Fruit fly (Drosophila melanogaster) whole organism, embryonic: Measurements from ENCODE around the gene Cby.

Source experiments
- B-H1 ChIP-seq: fragments of 200-800 bp; sonication (Bioruptor generic); IDR thresholded peaks from 3 replicates; pipeline ENCODE4 v1.3.6; 2022; ENCODE audit warnings: missing biosample characterization, missing genetic modification characterization
- Blimp-1 ChIP-seq: fragments of 200-800 bp; sonication (Bioruptor generic); optimal IDR thresholded peaks from 3 replicates; lab custom pipeline; 2018; ENCODE audit warnings: missing biosample characterization, missing genetic modification characterization, mild to moderate bottlenecking, moderate library complexity, missing genetic modification reagents
- CG10543 ChIP-seq: fragments of 200-800 bp; sonication (Bioruptor generic); optimal IDR thresholded peaks from 3 replicates; lab custom pipeline; 2017; ENCODE audit warnings: missing biosample characterization, mild to moderate bottlenecking, missing genetic modification characterization, moderate library complexity
- CG10979 ChIP-seq: fragments of 200-800 bp; sonication (Bioruptor generic); optimal IDR thresholded peaks from 2 replicates; lab custom pipeline; 2018; ENCODE audit warnings: missing biosample characterization, mild to moderate bottlenecking, missing genetic modification characterization, moderate library complexity
- CG12104 ChIP-seq: fragments of 200-800 bp; sonication (Bioruptor generic); optimal IDR thresholded peaks from 3 replicates; lab custom pipeline; 2016; ENCODE audit warnings: missing biosample characterization, missing genetic modification characterization
- CG12236 ChIP-seq: fragments of 200-800 bp; sonication (Bioruptor generic); optimal IDR thresholded peaks from 2 replicates; lab custom pipeline; 2016; ENCODE audit warnings: missing biosample characterization, missing genetic modification characterization
- CG1233 ChIP-seq: fragments of 200-800 bp; sonication (Bioruptor generic); optimal IDR thresholded peaks from 4 replicates; lab custom pipeline; 2018; ENCODE audit warnings: missing biosample characterization, mild to moderate bottlenecking, missing genetic modification characterization
- CG13296 ChIP-seq: fragments of 200-800 bp; sonication (Bioruptor generic); optimal IDR thresholded peaks from 3 replicates; lab custom pipeline; 2018; ENCODE audit warnings: missing biosample characterization, mild to moderate bottlenecking, missing genetic modification characterization
- CG13624 ChIP-seq: fragments of 200-800 bp; sonication (Bioruptor generic); optimal IDR thresholded peaks from 2 replicates; lab custom pipeline; 2016; ENCODE audit warnings: missing biosample characterization, missing genetic modification characterization
- CG14014 ChIP-seq: fragments of 200-800 bp; sonication (Bioruptor generic); IDR thresholded peaks from 2 replicates; pipeline ENCODE4 v1.3.6; 2022; ENCODE audit warnings: missing biosample characterization, missing genetic modification characterization
- CG14710 ChIP-seq: fragments of 200-800 bp; sonication (Bioruptor generic); optimal IDR thresholded peaks from 3 replicates; lab custom pipeline; 2019; ENCODE audit warnings: missing biosample characterization, mild to moderate bottlenecking, missing genetic modification characterization, moderate library complexity
- CG18619 ChIP-seq: fragments of 200-800 bp; sonication (Bioruptor generic); optimal IDR thresholded peaks from 3 replicates; lab custom pipeline; 2017; ENCODE audit warnings: missing biosample characterization, mild to moderate bottlenecking, missing genetic modification characterization
- CG2678 ChIP-seq: fragments of 200-800 bp; sonication (Bioruptor generic); optimal IDR thresholded peaks from 3 replicates; lab custom pipeline; 2019; ENCODE audit warnings: missing biosample characterization, mild to moderate bottlenecking, missing genetic modification characterization, moderate library complexity
- CG3281 ChIP-seq: fragments of 200-800 bp; sonication (Bioruptor generic); optimal IDR thresholded peaks from 3 replicates; lab custom pipeline; 2017; ENCODE audit warnings: missing biosample characterization, mild to moderate bottlenecking, missing genetic modification characterization
- CG33213 ChIP-seq: fragments of 200-800 bp; sonication (Bioruptor generic); optimal IDR thresholded peaks from 3 replicates; lab custom pipeline; 2016; ENCODE audit warnings: missing biosample characterization, missing genetic modification characterization
- CG34376 ChIP-seq: fragments of 200-800 bp; sonication (Bioruptor generic); optimal IDR thresholded peaks from 2 replicates; lab custom pipeline; 2018; ENCODE audit warnings: missing biosample characterization, mild to moderate bottlenecking, missing genetic modification characterization
- CG4328 ChIP-seq: fragments of 200-800 bp; sonication (Bioruptor generic); optimal IDR thresholded peaks from 3 replicates; lab custom pipeline; 2017; ENCODE audit warnings: missing biosample characterization, missing genetic modification reagents, missing genetic modification characterization
- CG6254 ChIP-seq: fragments of 200-800 bp; sonication (Bioruptor generic); optimal IDR thresholded peaks from 3 replicates; lab custom pipeline; 2017; ENCODE audit warnings: mild to moderate bottlenecking, missing biosample characterization, missing genetic modification reagents, missing genetic modification characterization
- CG7786 ChIP-seq: fragments of 200-800 bp; sonication (Bioruptor generic); optimal IDR thresholded peaks from 2 replicates; lab custom pipeline; 2016; ENCODE audit warnings: missing biosample characterization, missing genetic modification characterization
- CG8290 ChIP-seq, 3 experiments: fragments of 200-800 bp; sonication (Bioruptor generic); optimal IDR thresholded peaks; 2 replicates each; lab custom pipeline; 2016 to 2019; ENCODE audit warnings: missing biosample characterization in 3 of 3, missing genetic modification characterization in 3 of 3, mild to moderate bottlenecking in 2 of 3, moderate library complexity in 1 of 3
- CG8944 ChIP-seq: fragments of 200-800 bp; sonication (Bioruptor generic); optimal IDR thresholded peaks from 3 replicates; lab custom pipeline; 2016; ENCODE audit warnings: missing biosample characterization, missing genetic modification characterization
- Dp ChIP-seq: fragments of 200-800 bp; sonication (Bioruptor generic); optimal IDR thresholded peaks from 2 replicates; lab custom pipeline; 2018; ENCODE audit warnings: missing biosample characterization, mild to moderate bottlenecking, missing genetic modification characterization, moderate library complexity
- Hr39 ChIP-seq: fragments of >200 bp; optimal IDR thresholded peaks from 2 replicates; lab custom pipeline; 2017
- Oaz ChIP-seq: fragments of 200-800 bp; sonication (Bioruptor generic); IDR thresholded peaks from 2 replicates; pipeline ENCODE4 v1.3.6; 2022; ENCODE audit warnings: missing biosample characterization, missing genetic modification characterization
- ara ChIP-seq: fragments of 200-800 bp; sonication (Bioruptor generic); IDR thresholded peaks from 2 replicates; pipeline ENCODE4 v1.3.6; 2022; ENCODE audit warnings: missing biosample characterization, missing genetic modification characterization
- bab2 ChIP-seq: fragments of 200-800 bp; sonication (Bioruptor generic); optimal IDR thresholded peaks from 2 replicates; lab custom pipeline; 2016; ENCODE audit warnings: missing biosample characterization, missing genetic modification characterization
- bbx ChIP-seq: fragments of 200-800 bp; sonication (Bioruptor generic); IDR thresholded peaks from 2 replicates; pipeline ENCODE4 v1.3.6; 2022; ENCODE audit warnings: missing biosample characterization, missing genetic modification characterization; ENCODE audit not compliant: partially characterized antibody
- ci ChIP-seq: fragments of 200-800 bp; sonication (Bioruptor generic); IDR thresholded peaks from 3 replicates; pipeline ENCODE4 v1.3.6; 2022; ENCODE audit warnings: missing biosample characterization, missing genetic modification characterization
- dati ChIP-seq: fragments of 200-800 bp; sonication (Bioruptor generic); IDR thresholded peaks from 2 replicates; pipeline ENCODE4 v1.3.6; 2022; ENCODE audit warnings: missing biosample characterization, missing genetic modification characterization
- dmrt11E ChIP-seq: fragments of 200-800 bp; sonication (Bioruptor generic); optimal IDR thresholded peaks from 3 replicates; lab custom pipeline; 2018; ENCODE audit warnings: missing biosample characterization, mild to moderate bottlenecking, missing genetic modification characterization, moderate library complexity
- eve ChIP-seq, 2 experiments: fragments of >200 bp; optimal IDR thresholded peaks; 2 replicates each; lab custom pipeline; 2017; ENCODE audit warnings: missing biosample characterization in 2 of 2, missing genetic modification characterization in 2 of 2
- fd3F ChIP-seq: fragments of 200-800 bp; sonication (Bioruptor generic); optimal IDR thresholded peaks from 2 replicates; lab custom pipeline; 2018; ENCODE audit warnings: missing biosample characterization, mild to moderate bottlenecking, missing genetic modification characterization, moderate library complexity
- fd96Cb ChIP-seq: fragments of 200-800 bp; sonication (Bioruptor generic); optimal IDR thresholded peaks from 2 replicates; lab custom pipeline; 2018; ENCODE audit warnings: missing biosample characterization, mild to moderate bottlenecking, missing genetic modification characterization, moderate library complexity
- gcm2 ChIP-seq: fragments of 200-800 bp; sonication (Bioruptor generic); optimal IDR thresholded peaks from 2 replicates; lab custom pipeline; 2016; ENCODE audit warnings: missing biosample characterization, missing genetic modification characterization
- grau ChIP-seq: fragments of 200-800 bp; optimal IDR thresholded peaks from 3 replicates; lab custom pipeline; 2019; ENCODE audit warnings: missing biosample characterization, mild to moderate bottlenecking, missing genetic modification characterization, moderate library complexity
- gro ChIP-seq: fragments of 200-800 bp; sonication (Bioruptor generic); optimal IDR thresholded peaks from 2 replicates; lab custom pipeline; 2016; ENCODE audit warnings: missing biosample characterization, missing genetic modification characterization
- jumu ChIP-seq: fragments of 200-800 bp; sonication (Bioruptor generic); optimal IDR thresholded peaks from 3 replicates; lab custom pipeline; 2016; ENCODE audit warnings: missing biosample characterization, missing genetic modification characterization
- lola ChIP-seq, 3 experiments: fragments of >200 bp in 2 of 3; fragments of 200-800 bp in 1 of 3; sonication (Bioruptor generic) in 1 of 3; optimal IDR thresholded peaks; 2 replicates each; lab custom pipeline; 2017 to 2019; ENCODE audit warnings: missing biosample characterization in 3 of 3, missing genetic modification characterization in 3 of 3, mild to moderate bottlenecking in 1 of 3, moderate library complexity in 1 of 3
- mirr ChIP-seq: fragments of 200-800 bp; sonication (Bioruptor generic); optimal IDR thresholded peaks from 3 replicates; lab custom pipeline; 2018; ENCODE audit warnings: missing biosample characterization, mild to moderate bottlenecking, missing genetic modification characterization
- nau ChIP-seq: fragments of 200-800 bp; sonication (Bioruptor generic); optimal IDR thresholded peaks from 3 replicates; lab custom pipeline; 2017; ENCODE audit warnings: missing biosample characterization, mild to moderate bottlenecking, missing genetic modification characterization, missing genetic modification reagents
- odd ChIP-seq: fragments of 200-800 bp; sonication (Bioruptor generic); optimal IDR thresholded peaks from 2 replicates; lab custom pipeline; 2017; ENCODE audit warnings: missing biosample characterization, mild to moderate bottlenecking, missing genetic modification characterization
- peb ChIP-seq: fragments of 200-800 bp; sonication (Bioruptor generic); IDR thresholded peaks from 2 replicates; pipeline ENCODE4 v1.3.6; 2022; ENCODE audit warnings: missing biosample characterization, missing genetic modification characterization
- pros ChIP-seq: fragments of 200-800 bp; sonication (Bioruptor generic); optimal IDR thresholded peaks from 3 replicates; lab custom pipeline; 2019; ENCODE audit warnings: missing biosample characterization, mild to moderate bottlenecking, missing genetic modification characterization, moderate library complexity
- ranshi ChIP-seq: fragments of 200-800 bp; sonication (Bioruptor generic); IDR thresholded peaks from 2 replicates; pipeline ENCODE4 v1.3.6; 2022; ENCODE audit warnings: missing biosample characterization, missing genetic modification characterization
- run ChIP-seq: fragments of 200-800 bp; sonication (Bioruptor generic); optimal IDR thresholded peaks from 3 replicates; lab custom pipeline; 2018; ENCODE audit warnings: missing biosample characterization, mild to moderate bottlenecking, missing genetic modification characterization
- sd ChIP-seq: fragments of 200-800 bp; sonication (Bioruptor generic); optimal IDR thresholded peaks from 3 replicates; lab custom pipeline; 2018; ENCODE audit warnings: missing biosample characterization, mild to moderate bottlenecking, missing genetic modification characterization, moderate library complexity
- sens ChIP-seq: fragments of 200-800 bp; sonication (Bioruptor generic); peaks from one replicate; lab custom pipeline; 2016; ENCODE audit warnings: missing biosample characterization, missing genetic modification characterization
- sna ChIP-seq: fragments of 200-800 bp; sonication (Bioruptor generic); IDR thresholded peaks from 2 replicates; pipeline ENCODE4 v1.3.6; 2022; ENCODE audit warnings: missing biosample characterization, missing genetic modification characterization; ENCODE audit not compliant: partially characterized antibody
- tll ChIP-seq, 2 experiments: fragments of 200-800 bp in 1 of 2; fragments of >200 bp in 1 of 2; sonication (Bioruptor generic) in 1 of 2; optimal IDR thresholded peaks; 2 replicates each; lab custom pipeline; 2017 to 2019; ENCODE audit warnings: missing biosample characterization in 2 of 2, missing genetic modification characterization in 2 of 2, mild to moderate bottlenecking in 1 of 2, moderate library complexity in 1 of 2
- tx ChIP-seq: fragments of 200-800 bp; sonication (Bioruptor generic); optimal IDR thresholded peaks from 2 replicates; lab custom pipeline; 2016; ENCODE audit warnings: missing biosample characterization, missing genetic modification characterization
- z ChIP-seq: fragments of 200-800 bp; sonication (Bioruptor generic); IDR thresholded peaks from 3 replicates; pipeline ENCODE4 v1.3.6; 2022; ENCODE audit warnings: missing biosample characterization, missing genetic modification characterization

Gene Cby

dm6 chr3R:21856873-21857243 is 10.9 kb upstream of the Cby start (continued):
- TF ChIP-seq nau (GFP tag; lab: Kevin White, UChicago) (no peak), CG4328 (GFP tag; lab: Kevin White, UChicago) (no peak), CG2678 (tag; lab: Kevin White, UChicago) (peak; percentile 12), dati (GFP tag; lab: Robert Waterston, UW) (no peak), CG7786 (GFP tag; lab: Kevin White, UChicago) (no peak), tll (GFP tag; optimal IDR thresholded peaks at IDR 0.05; lab: Kevin White, UChicago) (no peak), odd (GFP tag; lab: Kevin White, UChicago) (peak; percentile 11), CG14014 (0 out of 2 replicates have a peak, but pooled peaks have one; percentile 26), CG1233 (GFP tag; lab: Kevin White, UChicago) (peak; percentile 23), bab2 (GFP tag; lab: Kevin White, UChicago) (peak; percentile 14), CG3281 (GFP tag; lab: Kevin White, UChicago) (peak; percentile 4), run (no peak), Blimp-1 (no peak), ara (GFP tag; lab: Robert Waterston, UW) (no peak), gro (GFP tag; lab: Kevin White, UChicago) (no peak), CG8290 (GFP tag; optimal IDR thresholded peaks at IDR 0.05; lab: Kevin White, UChicago) (no peak), CG8290 (tag; optimal IDR thresholded peaks at IDR 0.05; lab: Kevin White, UChicago) (peak in 1 of 2 experiments; percentile 47), CG10543 (peak; percentile 29), CG13296 (GFP tag; lab: Kevin White, UChicago) (peak; percentile 32), Hr39 (lab: Kevin White, UChicago) (no peak), B-H1 (GFP tag; lab: Robert Waterston, UW) (no peak), fd3F (GFP tag; lab: Kevin White, UChicago) (peak; percentile 12), CG10979 (no peak), mirr (peak; percentile 29)

dm6 chr3R:21857509-21857908 is 10.3 kb upstream of the Cby start:
- TF ChIP-seq bbx: no peak
- no peak for TF ChIP-seq CG8944
- no peak for TF ChIP-seq gcm2 (GFP tag; lab: Kevin White, UChicago)
- no peak for TF ChIP-seq jumu
- TF ChIP-seq dmrt11E (tag; lab: Kevin White, UChicago): peak; percentile 24
- peak; percentile 70 for TF ChIP-seq sens (GFP tag; lab: Kevin White, UChicago)
- peak in 1 of 3 experiments; percentile 7 for TF ChIP-seq lola (GFP tag; optimal IDR thresholded peaks at IDR 0.05; lab: Kevin White, UChicago)
- TF ChIP-seq tx (GFP tag; lab: Kevin White, UChicago): no peak
- TF ChIP-seq pros (GFP tag; lab: Kevin White, UChicago): no peak
- no peak for TF ChIP-seq CG6254 (GFP tag; lab: Kevin White, UChicago)
- TF ChIP-seq z: no peak
- no peak for TF ChIP-seq eve (GFP tag; optimal IDR thresholded peaks at IDR 0.05; lab: Kevin White, UChicago)
- no peak for TF ChIP-seq Dp (GFP tag; lab: Kevin White, UChicago)
- no peak for TF ChIP-seq CG12236 (GFP tag; lab: Kevin White, UChicago)
- TF ChIP-seq CG12104 (GFP tag; lab: Kevin White, UChicago): no peak
- TF ChIP-seq CG34376 (GFP tag; lab: Kevin White, UChicago): no peak
- TF ChIP-seq sna (GFP tag; lab: Robert Waterston, UW): no peak
- TF ChIP-seq CG10979: peak; percentile 10
- no peak for TF ChIP-seq peb (GFP tag; lab: Robert Waterston, UW)
- no peak for TF ChIP-seq CG13624
- TF ChIP-seq CG33213 (GFP tag; lab: Kevin White, UChicago): no peak
- no peak for TF ChIP-seq fd96Cb (tag; lab: Kevin White, UChicago)
- TF ChIP-seq CG4328 (GFP tag; lab: Kevin White, UChicago): no peak
- TF ChIP-seq CG14710: no peak
- TF ChIP-seq ranshi (GFP tag; lab: Robert Waterston, UW): 0 out of 2 replicates have a peak, but pooled peaks have one; percentile 5
- no peak for TF ChIP-seq CG18619
- TF ChIP-seq ci: no peak
- TF ChIP-seq sd (tag; lab: Kevin White, UChicago): no peak
- no peak for TF ChIP-seq Oaz (GFP tag; lab: Robert Waterston, UW)
- peak; percentile 79 for TF ChIP-seq grau
